Worm (Caenorhabditis elegans) whole organism, L4 larva: ENCODE measurements around the gene snf-6.

Source experiments
- D1046.2 ChIP-seq: fragments of 200-800 bp; sonication (Bioruptor generic); IDR thresholded peaks from 2 replicates; pipeline ENCODE4 v1.3.6; 2022; ENCODE audit warnings: missing genetic modification characterization, missing compliant biosample characterization
- F10B5.3 ChIP-seq: sonication (generic microtip); optimal IDR thresholded peaks from 2 replicates; lab custom pipeline; 2016; ENCODE audit warnings: mild to moderate bottlenecking, missing genetic modification characterization, missing compliant biosample characterization
- Y105C5A.15 ChIP-seq: fragments of 200-800 bp; sonication (Bioruptor generic); IDR thresholded peaks from 2 replicates; pipeline ENCODE4 v1.3.6; 2022; ENCODE audit warnings: missing genetic modification characterization, missing compliant biosample characterization
- aly-2 ChIP-seq: sonication (generic microtip); optimal IDR thresholded peaks from 2 replicates; lab custom pipeline; 2018; ENCODE audit warnings: missing biosample characterization, missing genetic modification characterization
- ceh-20 ChIP-seq: fragments of 200-800 bp; sonication (Bioruptor generic); IDR thresholded peaks from 2 replicates; pipeline ENCODE4 v1.3.6; 2022; ENCODE audit warnings: missing genetic modification reagents, missing genetic modification characterization, missing compliant biosample characterization
- ceh-28 ChIP-seq: fragments of 150-350 bp; optimal IDR thresholded peaks from 2 replicates; lab custom pipeline; 2014; ENCODE audit warnings: missing biosample characterization, missing genetic modification reagents, missing genetic modification characterization
- daf-12 ChIP-seq: fragments of 150-350 bp; optimal IDR thresholded peaks from 2 replicates; lab custom pipeline; 2014; ENCODE audit warnings: missing biosample characterization, missing genetic modification reagents, missing genetic modification characterization
- daf-19 ChIP-seq: fragments of 200-800 bp; sonication (Bioruptor generic); conservative IDR thresholded peaks from 2 replicates; pipeline ENCODE4 v1.3.6; 2022; ENCODE audit warnings: missing genetic modification characterization, missing compliant biosample characterization
- dmd-9 ChIP-seq: fragments of 200-800 bp; sonication (Bioruptor generic); IDR thresholded peaks from 2 replicates; pipeline ENCODE4 v1.3.6; 2022; ENCODE audit warnings: missing genetic modification reagents, missing genetic modification characterization, missing compliant biosample characterization
- duxl-1 ChIP-seq: sonication (generic microtip); optimal IDR thresholded peaks from 2 replicates; lab custom pipeline; 2016; ENCODE audit warnings: mild to moderate bottlenecking, missing genetic modification characterization, moderate library complexity, missing compliant biosample characterization; ENCODE audit not compliant: poor library complexity
- dve-1 ChIP-seq: sonication (generic microtip); optimal IDR thresholded peaks from 2 replicates; lab custom pipeline; 2017; ENCODE audit warnings: antibody characterized with exemption, mild to moderate bottlenecking, missing genetic modification characterization, missing compliant biosample characterization; ENCODE audit not compliant: insufficient read depth
- fkh-10 ChIP-seq: fragments of 150-350 bp; optimal IDR thresholded peaks from 2 replicates; lab custom pipeline; 2014; ENCODE audit warnings: missing biosample characterization, missing genetic modification reagents, missing genetic modification characterization
- gei-8 ChIP-seq: fragments of 200-800 bp; sonication (Bioruptor generic); optimal IDR thresholded peaks from 2 replicates; lab custom pipeline; 2018; ENCODE audit warnings: mild to moderate bottlenecking, missing genetic modification characterization, missing compliant biosample characterization
- lin-15B ChIP-seq: fragments of 150-350 bp; sonication (generic microtip); optimal IDR thresholded peaks from 3 replicates; lab custom pipeline; 2014; ENCODE audit warnings: missing biosample characterization, missing genetic modification characterization
- lin-29 ChIP-seq: fragments of 200-800 bp; sonication (Bioruptor generic); IDR thresholded peaks from 2 replicates; pipeline ENCODE4 v1.3.6; 2022; ENCODE audit warnings: missing genetic modification reagents, missing genetic modification characterization, missing compliant biosample characterization
- lin-38 ChIP-seq: fragments of 200-800 bp; sonication (Bioruptor generic); IDR thresholded peaks from 2 replicates; pipeline ENCODE4 v1.3.6; 2022; ENCODE audit warnings: missing genetic modification reagents, missing genetic modification characterization, missing compliant biosample characterization
- lir-3 ChIP-seq: sonication (generic microtip); optimal IDR thresholded peaks from 2 replicates; lab custom pipeline; 2016; ENCODE audit warnings: mild to moderate bottlenecking, missing genetic modification characterization, missing compliant biosample characterization
- madf-5 ChIP-seq, 2 experiments: fragments of 200-800 bp; sonication (Bioruptor generic); IDR thresholded peaks; 2 replicates each; pipeline ENCODE4 v1.3.6; 2022; ENCODE audit warnings: missing compliant biosample characterization in 2 of 2, missing genetic modification characterization in 2 of 2
- madf-9 ChIP-seq: fragments of 200-800 bp; sonication (Bioruptor generic); conservative IDR thresholded peaks from 2 replicates; pipeline ENCODE4 v1.3.6; 2022; ENCODE audit warnings: missing genetic modification reagents, missing genetic modification characterization, missing compliant biosample characterization
- mdt-29 ChIP-seq: fragments of 200-800 bp; sonication (Bioruptor generic); IDR thresholded peaks from 2 replicates; pipeline ENCODE4 v1.3.6; 2022; ENCODE audit warnings: missing genetic modification reagents, missing genetic modification characterization, missing compliant biosample characterization
- mep-1 ChIP-seq: fragments of 150-350 bp; sonication (generic microtip); optimal IDR thresholded peaks from 3 replicates; lab custom pipeline; 2014; ENCODE audit warnings: missing biosample characterization, missing genetic modification characterization
- mxl-3 ChIP-seq: fragments of 200-800 bp; sonication (Bioruptor generic); optimal IDR thresholded peaks from 2 replicates; lab custom pipeline; 2018; ENCODE audit warnings: mild to moderate bottlenecking, missing genetic modification characterization, missing compliant biosample characterization
- nhr-10 ChIP-seq: fragments of 150-350 bp; optimal IDR thresholded peaks from 2 replicates; lab custom pipeline; 2014; ENCODE audit warnings: missing biosample characterization, missing genetic modification characterization
- nhr-28 ChIP-seq: fragments of 150-350 bp; optimal IDR thresholded peaks from 2 replicates; lab custom pipeline; 2014; ENCODE audit warnings: missing biosample characterization, missing genetic modification characterization
- nhr-77 ChIP-seq: fragments of 150-350 bp; optimal IDR thresholded peaks from 2 replicates; lab custom pipeline; 2014; ENCODE audit warnings: missing biosample characterization, missing genetic modification characterization
- saeg-2 ChIP-seq: fragments of 200-800 bp; sonication (Bioruptor generic); IDR thresholded peaks from 2 replicates; pipeline ENCODE4 v1.3.6; 2022; ENCODE audit warnings: missing genetic modification reagents, missing genetic modification characterization, missing compliant biosample characterization
- set-16 ChIP-seq: fragments of 200-800 bp; sonication (Bioruptor generic); IDR thresholded peaks from 2 replicates; pipeline ENCODE4 v1.3.6; 2022; ENCODE audit warnings: missing genetic modification reagents, missing genetic modification characterization, missing compliant biosample characterization
- snpc-1.2 ChIP-seq: fragments of 200-800 bp; sonication (Bioruptor generic); IDR thresholded peaks from 2 replicates; pipeline ENCODE4 v1.3.6; 2022; ENCODE audit warnings: missing genetic modification reagents, missing genetic modification characterization, missing compliant biosample characterization
- spr-1 ChIP-seq: sonication (generic microtip); optimal IDR thresholded peaks from 2 replicates; lab custom pipeline; 2016; ENCODE audit warnings: mild to moderate bottlenecking, missing genetic modification characterization, missing compliant biosample characterization
- tag-97 ChIP-seq: fragments of 200-800 bp; sonication (Bioruptor generic); IDR thresholded peaks from 2 replicates; pipeline ENCODE4 v1.3.6; 2022; ENCODE audit warnings: missing genetic modification characterization, missing compliant biosample characterization
- tra-1 ChIP-seq: fragments of 200-800 bp; sonication (Bioruptor generic); IDR thresholded peaks from 2 replicates; pipeline ENCODE4 v1.3.6; 2022; ENCODE audit warnings: missing genetic modification reagents, missing genetic modification characterization, missing compliant biosample characterization
- unc-39 ChIP-seq: sonication (generic microtip); optimal IDR thresholded peaks from 2 replicates; lab custom pipeline; 2017; ENCODE audit warnings: missing biosample characterization, missing genetic modification characterization
- zag-1 ChIP-seq: fragments of 150-350 bp; optimal IDR thresholded peaks from 2 replicates; lab custom pipeline; 2014; ENCODE audit warnings: missing biosample characterization, missing genetic modification characterization
- zfp-2 ChIP-seq: sonication (generic microtip); optimal IDR thresholded peaks from 2 replicates; lab custom pipeline; 2016; ENCODE audit warnings: mild to moderate bottlenecking, missing genetic modification characterization, missing compliant biosample characterization
- ztf-11 ChIP-seq: fragments of 150-350 bp; optimal IDR thresholded peaks from 2 replicates; lab custom pipeline; 2014; ENCODE audit warnings: missing biosample characterization, missing genetic modification characterization

The snf-6 gene

ce11 chrIII:1532777-1533473 lies at the start of gene snf-6 (continued):
- TF ChIP-seq mep-1 (tag; lab: Kevin White, UChicago): peak; percentile 16
- TF ChIP-seq ceh-20 (GFP tag; lab: Robert Waterston, UW): no peak
- no peak for TF ChIP-seq tra-1 (GFP tag; lab: Robert Waterston, UW)
- TF ChIP-seq snpc-1.2 (GFP tag; lab: Robert Waterston, UW): no peak
- TF ChIP-seq madf-5 (GFP tag; IDR thresholded peaks at IDR 0.05; lab: Robert Waterston, UW): no peak
- TF ChIP-seq nhr-77 (tag; lab: Kevin White, UChicago): peak; percentile 10
- peak; percentile 32 for TF ChIP-seq dve-1 (tag; lab: Kevin White, UChicago)
- TF ChIP-seq F10B5.3 (tag; lab: Kevin White, UChicago): no peak
- TF ChIP-seq set-16 (GFP tag; lab: Robert Waterston, UW): no peak
- no peak for TF ChIP-seq lir-3 (tag; lab: Kevin White, UChicago)
- TF ChIP-seq mxl-3 (GFP tag; lab: Kevin White, UChicago): no peak
- peak; percentile 96 for TF ChIP-seq lin-38
- no peak for TF ChIP-seq nhr-28 (tag; lab: Kevin White, UChicago)
- no peak for TF ChIP-seq ztf-11 (tag; lab: Kevin White, UChicago)
- no peak for TF ChIP-seq zag-1 (tag; lab: Kevin White, UChicago)
- no peak for TF ChIP-seq lin-29 (GFP tag; lab: Robert Waterston, UW)
- no peak for TF ChIP-seq nhr-10 (tag; lab: Kevin White, UChicago)
- TF ChIP-seq, all 104 proteins: peak for 10

DNA sequence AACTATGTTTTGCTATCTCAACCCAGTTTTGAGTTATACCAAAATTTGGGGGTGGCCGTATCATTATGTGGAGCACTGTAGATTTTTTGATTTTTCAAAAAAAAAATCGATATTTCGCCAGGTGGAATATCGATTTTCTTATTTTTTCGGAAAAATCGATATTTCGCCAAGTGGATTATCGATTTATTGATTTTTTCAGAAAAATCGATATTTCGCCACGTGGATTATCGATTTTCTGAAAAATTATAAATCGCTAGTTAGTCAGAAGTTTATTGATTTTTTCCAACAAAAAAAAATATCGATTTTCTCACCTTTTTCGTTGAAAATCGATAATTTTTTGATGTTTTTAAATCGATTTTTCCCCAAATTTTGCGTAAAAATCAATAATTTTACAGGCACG lies 47.5 kb upstream of the snf-6 start:
- TF ChIP-seq ceh-28 (peak; percentile 100), mdt-29 (no peak)

DNA sequence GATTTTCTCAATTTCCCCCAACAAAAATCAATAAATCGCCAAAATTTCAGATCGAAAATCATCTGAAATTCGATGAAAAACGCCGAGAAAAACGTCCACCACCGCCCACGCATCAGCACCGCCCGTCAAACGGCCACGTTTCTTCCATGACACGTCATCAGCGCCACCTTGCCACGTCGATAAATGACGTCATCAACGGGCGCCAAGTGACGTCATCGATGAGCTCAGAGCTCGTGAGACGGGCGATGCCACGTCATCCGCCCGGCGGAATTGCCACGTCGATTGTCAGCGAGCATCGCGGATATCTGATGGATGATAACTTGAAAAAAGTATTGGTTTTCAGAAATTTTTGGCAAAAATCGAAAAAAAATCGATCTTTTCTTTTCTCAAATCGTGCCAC lies 46.4 kb upstream of the snf-6 start:
- TF ChIP-seq madf-9 (GFP tag; lab: Robert Waterston, UW) (no peak), set-16 (GFP tag; lab: Robert Waterston, UW) (peak; percentile 50), dmd-9 (GFP tag; lab: Robert Waterston, UW) (no peak)
- TF ChIP-seq, all 104 proteins: peak for 1

DNA sequence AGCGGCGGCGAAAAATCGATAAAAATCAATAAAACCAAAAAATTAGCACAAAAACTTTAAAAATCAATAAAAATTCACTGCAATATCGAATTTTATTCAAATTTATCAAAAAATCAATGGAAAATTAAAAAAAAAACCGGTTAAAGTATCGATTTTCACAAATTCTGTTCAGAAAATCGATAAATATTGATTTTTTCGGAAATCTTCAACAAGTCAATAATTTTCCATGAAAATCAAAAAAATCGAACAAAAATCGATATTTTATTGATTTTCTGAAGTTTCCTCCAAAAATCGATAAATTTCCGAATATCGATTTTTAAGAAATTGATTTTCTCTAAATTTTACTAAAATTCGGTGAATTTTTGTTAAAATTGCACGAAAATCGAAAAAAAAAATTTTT lies 45.9 kb upstream of the snf-6 start:
- TF ChIP-seq ceh-28 (peak; percentile 92), daf-19 (no peak)

DNA sequence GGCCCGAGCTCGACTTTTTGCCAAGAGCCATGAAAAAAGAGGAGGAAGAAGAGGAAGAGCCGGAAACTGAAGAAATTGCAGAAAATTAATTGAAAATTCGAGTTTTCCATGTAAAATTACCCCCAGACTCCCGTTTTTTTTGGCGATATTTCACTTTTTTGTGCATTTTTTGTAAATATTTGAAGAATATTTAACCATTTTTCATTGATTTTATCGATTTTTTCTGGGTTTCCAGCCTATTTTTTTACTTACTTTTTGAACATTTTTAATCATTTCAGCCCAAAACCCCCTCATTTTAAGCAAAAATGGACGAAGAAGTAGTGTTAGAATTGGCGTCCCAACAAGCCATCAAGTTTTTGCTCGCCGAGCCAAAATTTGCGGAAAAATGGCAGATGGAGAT lies 43.8 kb upstream of the snf-6 start, which contains the start of gene Y22D7AL.7:
Y22D7AL.7 (plus strand) TSS at position 301 of the 400 bp plus-strand sequence.
- TF ChIP-seq tag-97: no peak
- no peak for TF ChIP-seq snpc-1.2 (GFP tag; lab: Robert Waterston, UW)
- TF ChIP-seq saeg-2 (GFP tag; lab: Robert Waterston, UW): no peak
- TF ChIP-seq zfp-2 (tag; lab: Kevin White, UChicago): no peak
- TF ChIP-seq nhr-28 (tag; lab: Kevin White, UChicago): no peak
- TF ChIP-seq Y105C5A.15: no peak
- TF ChIP-seq fkh-10 (GFP tag; lab: Kevin White, UChicago): no peak
- no peak for TF ChIP-seq unc-39 (tag; lab: Kevin White, UChicago)
- no peak for TF ChIP-seq aly-2 (tag; lab: Kevin White, UChicago)
- TF ChIP-seq D1046.2: no peak
- no peak for TF ChIP-seq mxl-3 (GFP tag; lab: Kevin White, UChicago)
- no peak for TF ChIP-seq spr-1 (tag; lab: Kevin White, UChicago)
- no peak for TF ChIP-seq ceh-28
- TF ChIP-seq duxl-1 (tag; lab: Kevin White, UChicago): no peak
- no peak for TF ChIP-seq gei-8 (GFP tag; lab: Kevin White, UChicago)
- TF ChIP-seq daf-12: no peak
- TF ChIP-seq lin-15B (tag; lab: Kevin White, UChicago): no peak
